Worm (Caenorhabditis elegans) whole organism, early embryonic: ENCODE data around the gene K07E3.4.

ENCODE experiments used
- B0310.2 ChIP-seq: sonication (generic microtip); optimal IDR thresholded peaks from 2 replicates; lab custom pipeline; 2016; ENCODE audit warnings: mild to moderate bottlenecking, missing genetic modification characterization, missing compliant biosample characterization
- F13C5.2 ChIP-seq: sonication (generic microtip); optimal IDR thresholded peaks from 2 replicates; lab custom pipeline; 2017; ENCODE audit warnings: mild to moderate bottlenecking, missing genetic modification characterization, inconsistent platforms, missing compliant biosample characterization
- aly-1 ChIP-seq: sonication (generic microtip); optimal IDR thresholded peaks from 2 replicates; lab custom pipeline; 2016; ENCODE audit warnings: missing genetic modification characterization, missing compliant biosample characterization
- ama-1 ChIP-seq: fragments of 150-350 bp; optimal IDR thresholded peaks from 2 replicates; lab custom pipeline; 2014
- ceh-13 ChIP-seq: fragments of 200-800 bp; sonication (Bioruptor generic); optimal IDR thresholded peaks from 2 replicates; lab custom pipeline; 2018; ENCODE audit warnings: mild to moderate bottlenecking, missing genetic modification characterization, missing compliant biosample characterization
- ceh-36 ChIP-seq: sonication (generic microtip); optimal IDR thresholded peaks from 2 replicates; lab custom pipeline; 2016; ENCODE audit warnings: missing genetic modification characterization, inconsistent platforms, missing compliant biosample characterization
- ets-7 ChIP-seq: sonication (generic microtip); optimal IDR thresholded peaks from 2 replicates; lab custom pipeline; 2016; ENCODE audit warnings: missing genotype, missing genetic modification characterization, missing compliant biosample characterization
- flt-1 ChIP-seq: fragments of 200-800 bp; sonication (Bioruptor generic); IDR thresholded peaks from 2 replicates; pipeline ENCODE4 v1.3.6; 2022; ENCODE audit warnings: missing genetic modification characterization, missing compliant biosample characterization
- hmbx-1 ChIP-seq: sonication (generic microtip); optimal IDR thresholded peaks from 2 replicates; lab custom pipeline; 2016; ENCODE audit warnings: mild to moderate bottlenecking, missing genetic modification characterization, missing compliant biosample characterization
- hmg-4 ChIP-seq: fragments of 200-800 bp; sonication (Bioruptor generic); optimal IDR thresholded peaks from 2 replicates; lab custom pipeline; 2018; ENCODE audit warnings: mild to moderate bottlenecking, missing genetic modification characterization, missing compliant biosample characterization
- hnd-1 ChIP-seq: sonication (generic microtip); optimal IDR thresholded peaks from 2 replicates; lab custom pipeline; 2016; ENCODE audit warnings: missing genetic modification characterization, missing compliant biosample characterization
- pes-1 ChIP-seq: fragments of 200-800 bp; sonication (Bioruptor generic); IDR thresholded peaks from 2 replicates; pipeline ENCODE4 v1.3.6; 2022; ENCODE audit warnings: missing genetic modification reagents, missing genetic modification characterization, missing compliant biosample characterization
- scrt-1 ChIP-seq: fragments of 200-800 bp; sonication (Bioruptor generic); IDR thresholded peaks from 2 replicates; pipeline ENCODE4 v1.3.6; 2022; ENCODE audit warnings: missing genetic modification characterization, missing compliant biosample characterization
- sea-1 ChIP-seq: fragments of 200-800 bp; sonication (Bioruptor generic); conservative IDR thresholded peaks from 2 replicates; pipeline ENCODE4 v1.3.6; 2022; ENCODE audit warnings: missing genetic modification characterization, missing compliant biosample characterization
- tbx-11 ChIP-seq: fragments of 200-800 bp; sonication (Bioruptor generic); IDR thresholded peaks from 2 replicates; pipeline ENCODE4 v1.3.6; 2022; ENCODE audit warnings: missing genetic modification characterization, missing compliant biosample characterization
- tbx-37 ChIP-seq: fragments of 200-800 bp; sonication (Bioruptor generic); conservative IDR thresholded peaks from 2 replicates; pipeline ENCODE4 v1.3.6; 2022; ENCODE audit warnings: missing genetic modification reagents, missing genetic modification characterization, missing compliant biosample characterization
- tra-4 ChIP-seq: sonication (generic microtip); optimal IDR thresholded peaks from 2 replicates; lab custom pipeline; 2017; ENCODE audit warnings: missing genetic modification characterization, missing compliant biosample characterization

Gene K07E3.4

DNA sequence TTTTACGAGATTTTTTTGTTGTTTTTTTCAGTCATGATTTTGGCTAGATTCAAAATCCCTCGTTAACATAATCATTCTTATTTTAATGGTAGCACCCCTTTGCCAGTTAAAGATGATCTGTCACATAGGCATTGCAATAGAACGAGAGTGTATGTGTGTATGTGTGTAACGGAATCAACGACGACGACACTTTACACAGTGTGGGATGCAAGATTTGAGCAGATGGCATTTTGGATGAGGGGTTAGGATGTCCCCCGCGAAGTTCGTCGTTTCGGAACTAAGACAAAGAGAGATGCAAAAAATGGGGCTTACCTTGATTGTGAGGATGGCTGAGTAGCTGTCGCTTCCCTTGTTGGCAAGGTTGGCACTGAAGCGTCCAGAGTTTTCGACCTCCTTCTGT is 31.8 kb downstream of the K07E3.4 start:
- TF ChIP-seq hnd-1 (no peak), pes-1 (no peak), ceh-36 (tag; lab: Kevin White, UChicago) (no peak), sea-1 (GFP tag; lab: Robert Waterston, UW) (no peak), aly-1 (tag; lab: Kevin White, UChicago) (no peak), tbx-11 (GFP tag; lab: Robert Waterston, UW) (no peak), hmg-4 (GFP tag; lab: Kevin White, UChicago) (no peak)

DNA sequence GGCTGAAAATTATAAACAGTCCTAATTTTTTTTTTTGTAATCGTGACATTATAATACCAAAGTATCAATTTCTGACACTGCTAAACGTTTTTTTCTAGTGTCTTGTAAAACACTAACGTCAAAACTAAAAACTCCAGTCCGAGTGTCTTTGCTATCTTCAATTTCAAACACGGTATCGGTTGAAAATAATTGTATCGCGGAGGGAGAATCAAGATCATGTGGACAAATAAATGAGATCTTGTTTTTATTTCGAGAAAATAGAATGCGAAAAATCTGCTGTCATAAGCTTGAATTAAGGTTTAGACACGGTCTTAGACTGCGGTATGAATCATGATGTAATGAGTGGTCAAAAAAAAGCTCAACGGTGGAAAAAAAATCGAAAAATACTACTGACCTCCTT is 35.2 kb downstream of the K07E3.4 start:
- TF ChIP-seq pes-1 (no peak), B0310.2 (no peak), tra-4 (tag; lab: Kevin White, UChicago) (no peak), hmbx-1 (tag; lab: Kevin White, UChicago) (no peak), hmg-4 (GFP tag; lab: Kevin White, UChicago) (no peak), ceh-13 (GFP tag; lab: Kevin White, UChicago) (no peak), ama-1 (lab: Kevin White, UChicago) (no peak), F13C5.2 (tag; lab: Kevin White, UChicago) (no peak), ets-7 (tag; lab: Kevin White, UChicago) (no peak)

DNA sequence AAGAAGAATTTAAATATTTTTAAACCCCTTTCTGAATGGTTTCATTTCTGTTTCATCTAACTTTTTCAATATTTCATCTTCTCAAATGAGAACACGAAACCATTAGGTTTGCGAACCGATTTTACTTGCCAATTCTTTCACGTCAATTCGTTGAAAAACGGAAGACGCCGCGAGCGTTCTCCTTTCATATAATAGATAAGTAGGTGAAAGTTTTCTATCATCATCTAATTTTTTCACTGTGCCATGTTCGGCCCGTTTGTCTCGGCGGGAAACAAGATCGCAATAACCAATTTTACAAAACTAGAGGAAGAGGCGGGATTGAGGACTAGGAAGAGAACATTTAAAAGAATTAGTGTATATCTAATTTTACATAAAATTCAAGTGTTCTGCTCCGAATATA is 38.7 kb downstream of the K07E3.4 start, which contains the start of gene C18A11.4:
Gene C18A11.4, plus strand, starts transcription at position 367 of the 400 bp plus-strand sequence.
- no peak for TF ChIP-seq hmbx-1 (tag; lab: Kevin White, UChicago)
- TF ChIP-seq tbx-37 (GFP tag; lab: Robert Waterston, UW) = no peak
- TF ChIP-seq aly-1 (tag; lab: Kevin White, UChicago) = no peak
- TF ChIP-seq tra-4 (tag; lab: Kevin White, UChicago) = no peak
- no peak for TF ChIP-seq ets-7 (tag; lab: Kevin White, UChicago)
- no peak for TF ChIP-seq B0310.2
- no peak for TF ChIP-seq tbx-11 (GFP tag; lab: Robert Waterston, UW)
- TF ChIP-seq pes-1 = no peak
- TF ChIP-seq sea-1 (GFP tag; lab: Robert Waterston, UW) = no peak
- no peak for TF ChIP-seq ceh-36 (tag; lab: Kevin White, UChicago)
- TF ChIP-seq flt-1 = no peak
- no peak for TF ChIP-seq ceh-13 (GFP tag; lab: Kevin White, UChicago)
- no peak for TF ChIP-seq scrt-1 (GFP tag; lab: Robert Waterston, UW)

DNA sequence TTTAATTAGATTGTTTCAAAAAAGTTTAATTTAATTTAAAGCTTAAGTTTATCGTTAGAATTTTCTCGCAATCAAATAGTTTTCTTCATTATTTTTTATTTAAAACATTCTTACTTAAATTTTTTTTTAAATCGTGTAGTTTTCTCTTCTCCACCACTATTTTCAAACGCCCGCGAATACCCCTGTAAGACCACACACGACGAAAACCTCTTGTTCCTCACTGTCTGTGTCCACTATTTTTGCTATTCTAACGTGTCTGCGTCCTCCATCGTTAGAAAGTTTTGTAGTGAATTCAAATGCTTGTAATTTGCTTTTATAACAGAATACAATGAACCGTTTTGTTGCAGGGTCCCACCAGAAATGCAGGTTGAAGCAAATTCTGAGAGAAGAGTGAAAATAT is 42.9 kb downstream of the K07E3.4 start, which contains the start of gene xol-1:
Gene xol-1, plus strand, starts transcription at position 347 of the 400 bp plus-strand sequence.
- TF ChIP-seq ets-7 (tag; lab: Kevin White, UChicago) (no peak), hnd-1 (no peak), hmg-4 (GFP tag; lab: Kevin White, UChicago) (no peak), scrt-1 (GFP tag; lab: Robert Waterston, UW) (no peak), hmbx-1 (tag; lab: Kevin White, UChicago) (no peak), ceh-36 (tag; lab: Kevin White, UChicago) (no peak), sea-1 (GFP tag; lab: Robert Waterston, UW) (no peak), aly-1 (tag; lab: Kevin White, UChicago) (no peak)

DNA sequence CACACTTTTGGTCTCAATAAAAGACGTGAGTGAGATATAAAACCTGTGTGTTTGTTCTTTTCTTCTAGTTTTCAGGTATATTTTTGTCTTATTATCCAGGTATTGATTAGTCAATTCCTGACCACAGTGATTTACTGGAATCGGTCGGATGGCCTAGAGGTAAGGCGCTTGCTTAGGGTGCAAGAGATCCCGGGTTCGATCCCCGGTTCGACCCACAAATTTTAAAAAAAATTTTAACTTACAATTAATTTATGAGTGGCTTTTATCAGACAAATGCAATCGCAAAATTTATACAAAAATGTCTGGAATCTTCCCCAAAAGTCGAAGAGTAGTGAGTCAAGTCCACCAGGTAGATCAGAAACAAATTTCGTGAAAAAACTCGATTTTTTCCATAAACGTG is 46.5 kb downstream of the K07E3.4 start:
- TF ChIP-seq pes-1 = no peak
- TF ChIP-seq hmbx-1 (tag; lab: Kevin White, UChicago) = no peak
- no peak for TF ChIP-seq tra-4 (tag; lab: Kevin White, UChicago)
- no peak for TF ChIP-seq ets-7 (tag; lab: Kevin White, UChicago)
- no peak for TF ChIP-seq flt-1
- TF ChIP-seq tbx-11 (GFP tag; lab: Robert Waterston, UW) = no peak
- no peak for TF ChIP-seq aly-1 (tag; lab: Kevin White, UChicago)
- TF ChIP-seq hmg-4 (GFP tag; lab: Kevin White, UChicago) = no peak

DNA sequence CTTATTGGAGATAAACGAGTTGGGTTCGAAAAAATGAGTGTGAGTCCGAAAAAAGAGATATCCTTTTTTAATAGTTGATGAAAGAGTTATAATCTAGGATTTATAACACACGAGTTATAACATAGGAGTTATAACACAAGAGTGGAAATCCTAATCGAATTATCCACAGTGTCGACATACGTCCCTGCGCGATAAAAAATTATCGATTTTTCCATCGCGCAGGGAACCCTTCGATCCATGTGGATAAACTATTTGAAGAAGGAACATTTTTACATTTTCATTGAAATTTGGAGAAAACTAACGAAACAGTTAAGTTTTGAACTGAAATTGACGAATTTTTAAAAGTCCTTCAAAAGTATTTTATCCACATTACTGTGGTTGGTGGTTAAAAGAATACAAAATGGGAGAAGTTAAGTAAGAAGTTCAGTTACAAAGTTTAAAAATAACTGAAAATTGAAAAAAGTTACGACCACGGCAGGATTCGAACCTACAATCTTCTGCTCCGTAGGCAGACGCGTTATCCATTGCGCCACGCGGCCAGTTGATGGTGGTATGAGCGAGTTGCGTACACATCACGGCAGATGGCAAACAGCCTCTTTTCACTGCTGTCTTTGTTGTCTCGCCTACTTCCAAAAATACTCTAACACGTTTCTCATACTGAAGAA is 47.5 kb downstream of the K07E3.4 start:
- TF ChIP-seq aly-1 (tag; lab: Kevin White, UChicago) = peak; percentile 84
- TF ChIP-seq F13C5.2 (tag; lab: Kevin White, UChicago) = peak; percentile 81
- TF ChIP-seq hmg-4 (GFP tag; lab: Kevin White, UChicago) = peak; percentile 78
- no peak for TF ChIP-seq ama-1 (lab: Kevin White, UChicago)
- TF ChIP-seq flt-1 = peak; percentile 79
- no peak for TF ChIP-seq tra-4 (tag; lab: Kevin White, UChicago)
- TF ChIP-seq tbx-11 (GFP tag; lab: Robert Waterston, UW) = peak; percentile 67
- TF ChIP-seq scrt-1 (GFP tag; lab: Robert Waterston, UW) = peak; percentile 54; the same call in 1 of the 2 replicates
- TF ChIP-seq sea-1 (GFP tag; lab: Robert Waterston, UW) = peak; percentile 73
- peak; percentile 22 for TF ChIP-seq hnd-1
- peak; percentile 40 for TF ChIP-seq B0310.2
- peak; percentile 48 for TF ChIP-seq ceh-13 (GFP tag; lab: Kevin White, UChicago)
- no peak for TF ChIP-seq tbx-37 (GFP tag; lab: Robert Waterston, UW)
- TF ChIP-seq pes-1 = peak; percentile 82
- TF ChIP-seq ceh-36 (tag; lab: Kevin White, UChicago) = peak; percentile 52
- no peak for TF ChIP-seq hmbx-1 (tag; lab: Kevin White, UChicago)
- TF ChIP-seq ets-7 (tag; lab: Kevin White, UChicago) = no peak
